Worm (Caenorhabditis elegans): ENCODE measurements around the gene C09B9.85.
"Not testable (repeated sequence)": the region's sequence is repeated elsewhere in the genome, so short reads cannot be mapped to it uniquely, and the experiment has no call there.

Gene C09B9.85

DNA sequence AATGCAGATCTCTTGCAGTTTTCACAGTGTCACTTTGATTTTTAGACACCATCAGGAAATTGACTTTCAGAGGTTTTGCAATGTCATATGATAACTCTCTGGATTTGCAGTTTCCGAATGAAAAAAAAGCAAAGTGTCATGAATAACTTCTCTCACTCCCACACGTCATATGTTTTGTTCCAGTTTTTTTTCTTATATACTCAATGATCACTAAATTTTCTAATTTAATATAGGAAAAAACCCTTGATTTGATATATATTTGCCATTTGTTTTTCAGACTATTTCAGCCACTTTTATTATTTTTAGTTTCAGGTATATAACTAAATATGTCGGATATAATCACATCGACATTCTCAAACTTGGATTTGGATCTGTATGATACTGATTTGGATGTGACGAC lies 11.9 kb upstream of the C09B9.85 start, which contains the start of gene C09B9.1:
C09B9.1 (plus strand) TSS at position 301 of the 400 bp plus-strand sequence.
- TF ChIP-seq fos-1 (tag; optimal IDR thresholded peaks at IDR 0.05) (no peak), crh-2 (tag; optimal IDR thresholded peaks at IDR 0.05) (no peak), ceh-16 (tag; optimal IDR thresholded peaks at IDR 0.05) (no peak)

DNA sequence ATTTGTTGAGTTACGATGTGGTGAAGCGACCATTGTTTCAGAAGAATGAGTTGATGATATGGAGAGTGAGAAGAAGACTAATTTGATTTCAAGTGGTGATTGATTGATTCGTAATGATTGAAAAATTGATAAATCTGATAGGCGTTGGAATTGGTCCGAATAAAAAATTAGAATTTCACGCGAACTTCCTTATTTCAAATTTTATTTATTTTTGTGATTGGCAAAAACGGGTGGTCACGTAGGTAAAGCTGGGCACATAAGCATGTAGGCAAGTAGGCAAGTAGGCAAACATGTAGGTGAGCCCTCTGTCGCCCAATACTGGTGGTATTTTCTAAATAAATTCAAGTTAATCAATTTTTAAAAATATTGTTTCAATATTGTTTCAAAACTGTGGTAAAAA lies 7.7 kb upstream of the C09B9.85 start, which contains the start of gene C09B9.4:
C09B9.4 (minus strand) TSS at position 101 of the 400 bp plus-strand sequence.
- no peak for TF ChIP-seq blmp-1 (tag; optimal IDR thresholded peaks at IDR 0.05; ENCODE audit: insufficient read depth)
- no peak for TF ChIP-seq crh-2 (tag; optimal IDR thresholded peaks at IDR 0.05)
- TF ChIP-seq ztf-11 (tag; optimal IDR thresholded peaks at IDR 0.05): no peak
- TF ChIP-seq nhr-237 (tag; optimal IDR thresholded peaks at IDR 0.05): no peak
- no peak for TF ChIP-seq gmeb-1 (tag; optimal IDR thresholded peaks at IDR 0.05)

DNA sequence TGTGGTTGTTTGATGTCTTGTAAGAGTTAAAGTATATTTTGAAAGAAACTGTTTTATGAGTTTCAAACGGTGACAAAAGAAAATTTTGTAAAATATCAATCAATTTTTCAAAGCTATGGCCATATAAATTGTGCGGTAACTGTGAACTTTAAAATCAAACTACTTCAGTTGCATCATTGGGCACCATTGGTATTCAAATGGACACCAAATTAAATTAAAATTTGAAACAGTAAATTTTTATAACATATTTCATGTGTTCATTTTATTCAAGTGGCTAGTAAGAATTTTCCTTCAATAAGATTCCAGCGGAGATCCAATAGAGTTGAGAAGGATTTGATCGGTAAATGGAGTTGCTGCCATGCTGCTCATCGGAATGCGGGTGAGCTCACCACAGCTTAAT lies 5.8 kb upstream of the C09B9.85 start:
- TF ChIP-seq nhr-129 (tag; optimal IDR thresholded peaks at IDR 0.05): no peak
- no peak for TF ChIP-seq ZK546.5 (tag; optimal IDR thresholded peaks at IDR 0.05)
- TF ChIP-seq nhr-10 (tag; optimal IDR thresholded peaks at IDR 0.05): no peak

DNA sequence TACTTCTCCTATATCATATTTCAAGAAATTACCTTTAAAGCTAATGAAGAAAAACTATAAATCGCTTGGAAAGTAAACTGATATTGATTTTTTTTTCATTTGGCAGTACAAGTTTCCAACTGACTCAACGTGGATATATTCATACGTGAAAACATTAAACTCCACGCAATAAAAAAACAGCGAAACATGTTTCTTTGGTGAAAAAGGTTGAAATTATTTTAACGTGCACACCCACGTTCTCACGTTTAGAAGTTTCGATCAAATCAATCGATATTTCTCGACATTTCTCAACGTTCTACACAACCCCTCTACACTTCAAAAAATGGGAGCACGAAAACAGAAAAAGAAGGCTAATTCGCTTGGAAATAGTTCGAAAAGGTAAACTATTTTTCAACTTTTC lies 3.4 kb upstream of the C09B9.85 start, which contains the start of the genes best-6 and C09B9.2:
best-6 (minus strand) TSS at position 101 of the 400 bp plus-strand sequence.
C09B9.2 (plus strand) TSS at position 314 of the 400 bp plus-strand sequence.
- TF ChIP-seq lin-13 (GFP tag; optimal IDR thresholded peaks at IDR 0.05): no peak
- TF ChIP-seq F13H6.1 (tag; optimal IDR thresholded peaks at IDR 0.05): no peak
- TF ChIP-seq nhr-129 (tag; optimal IDR thresholded peaks at IDR 0.05): no peak
- no peak for TF ChIP-seq nhr-21 (tag; optimal IDR thresholded peaks at IDR 0.05)
- TF ChIP-seq fos-1 (tag; optimal IDR thresholded peaks at IDR 0.05): no peak

ce11 chrIV:5020533-5020932 lies 5.0 kb downstream of the C09B9.85 start, which contains the start of gene T28H11.8:
TSS of gene T28H11.8 (minus strand) at chrIV:5020633.
- TF ChIP-seq nhr-10 (tag; optimal IDR thresholded peaks at IDR 0.05) (no peak), lsy-2 (tag; optimal IDR thresholded peaks at IDR 0.05) (no peak), ztf-4 (tag; optimal IDR thresholded peaks at IDR 0.05) (no peak), skn-1 (tag; optimal IDR thresholded peaks at IDR 0.05) (no peak)

- TF ChIP-seq crh-2, nhr-23, nhr-10 (tag; optimal IDR thresholded peaks at IDR 0.05): not testable (repeated sequence)
These were observed 8.5 kb downstream of the C09B9.85 start, which contains the start of gene T28H11.7 for ce11 chrIV:5017075-5017474. TSS of gene T28H11.7 (minus strand) at chrIV:5017175.

DNA sequence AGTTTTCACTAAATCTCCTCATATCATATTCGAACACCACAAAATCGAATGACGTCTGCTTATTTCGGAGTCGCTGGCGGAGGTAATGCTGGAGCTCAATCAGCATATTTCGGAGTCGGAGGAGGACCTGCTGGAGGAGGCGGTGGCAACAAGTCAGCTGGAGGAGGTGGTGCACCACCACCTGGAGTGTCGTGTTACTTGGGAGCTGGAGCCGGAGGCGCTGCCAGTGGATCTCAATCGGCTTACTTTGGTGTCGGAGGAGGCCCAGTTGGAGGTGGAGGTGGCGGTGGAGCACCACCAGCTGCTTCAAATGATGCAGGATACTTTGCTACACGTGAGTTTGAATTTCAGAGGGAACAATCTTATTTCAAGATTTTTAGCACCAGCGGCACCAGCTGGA lies 9.1 kb downstream of the C09B9.85 start, which contains the start of gene ssq-4:
ssq-4 (plus strand) TSS at position 19 of the 400 bp plus-strand sequence.
- not testable (repeated sequence) for TF ChIP-seq lin-39, nhr-21, nhr-129 (tag; optimal IDR thresholded peaks at IDR 0.05)

DNA sequence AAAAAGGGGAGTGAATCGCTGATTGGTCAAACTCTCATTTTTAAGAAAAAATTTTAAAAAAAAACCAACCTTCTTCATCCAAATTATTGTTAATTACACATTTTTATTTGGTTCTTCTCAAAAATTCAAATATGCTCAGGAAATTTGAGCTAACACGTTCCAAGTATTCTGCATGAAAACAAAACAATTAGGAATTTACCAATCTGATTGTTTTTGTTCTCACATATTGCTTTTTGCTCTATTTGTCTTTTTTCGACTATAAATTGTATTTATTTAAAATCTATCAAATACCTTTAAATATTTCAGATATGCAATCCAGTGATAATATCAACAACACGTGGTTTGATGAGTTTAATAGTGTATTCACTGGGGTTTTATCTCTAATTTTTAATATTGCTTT lies 13.3 kb downstream of the C09B9.85 start, which contains the start of gene srm-1:
srm-1 (plus strand) TSS at position 301 of the 400 bp plus-strand sequence.
- TF ChIP-seq elt-1 (tag; optimal IDR thresholded peaks at IDR 0.05): no peak
- no peak for TF ChIP-seq Y55F3AM.14 (GFP tag; optimal IDR thresholded peaks at IDR 0.05)
- no peak for TF ChIP-seq fos-1 (tag; optimal IDR thresholded peaks at IDR 0.05)
- TF ChIP-seq gmeb-1 (tag; optimal IDR thresholded peaks at IDR 0.05): no peak
- no peak for TF ChIP-seq blmp-1 (tag; optimal IDR thresholded peaks at IDR 0.05; ENCODE audit: insufficient read depth)
- TF ChIP-seq sma-9 (GFP tag; optimal IDR thresholded peaks at IDR 0.05): no peak
- TF ChIP-seq sma-9 (tag; optimal IDR thresholded peaks at IDR 0.05): no peak
- no peak for TF ChIP-seq nhr-12 (tag; optimal IDR thresholded peaks at IDR 0.05)
- TF ChIP-seq ama-1 (optimal IDR thresholded peaks at IDR 0.05): no peak
- no peak for TF ChIP-seq mab-5 (tag; optimal IDR thresholded peaks at IDR 0.05)
- TF ChIP-seq R02D3.7 (tag; optimal IDR thresholded peaks at IDR 0.05): no peak

All from whole organism, L2 larva.